Fruit fly (Drosophila melanogaster): Measurements from ENCODE around the gene CG4842.

dm6 chr3L:16380770-16381169 is 12.6 kb downstream of the CG4842 start:
- TF ChIP-seq CG8478 (optimal IDR thresholded peaks at IDR 0.05) (no peak), CTCF (optimal IDR thresholded peaks at IDR 0.05) (no peak)

Measured in S2 (cell line).